Fruit fly (Drosophila melanogaster): ENCODE data around the gene CG10098.

Gene CG10098

dm6 chr3R:7144245-7144904 lies 20.0 kb downstream of the CG10098 start, which contains the start of the genes CG14610 and CG2656 (continued):
- peak; percentile 90 for TF ChIP-seq HmgZ (tag; optimal IDR thresholded peaks at IDR 0.05)
- TF ChIP-seq phol (tag; optimal IDR thresholded peaks at IDR 0.05): peak; percentile 58
- no peak for TF ChIP-seq CG15479 (GFP tag; optimal IDR thresholded peaks at IDR 0.05)
- TF ChIP-seq CG17385 (GFP tag; optimal IDR thresholded peaks at IDR 0.05): peak; percentile 49
- 0 out of 2 replicates have a peak, but pooled peaks have one; percentile 28 for TF ChIP-seq CG6689 (GFP tag; IDR thresholded peaks at IDR 0.05)
- TF ChIP-seq CG4404 (GFP tag; IDR thresholded peaks at IDR 0.05): no peak
- peak; percentile 68 for TF ChIP-seq nmo (GFP tag; optimal IDR thresholded peaks at IDR 0.05)
- peak; percentile 55 for TF ChIP-seq PHDP (tag; optimal IDR thresholded peaks at IDR 0.05)
- 0 out of 3 replicates have a peak, but pooled peaks have one; percentile 22 for TF ChIP-seq CG11695 (GFP tag; IDR thresholded peaks at IDR 0.05)
- TF ChIP-seq lilli (GFP tag; optimal IDR thresholded peaks at IDR 0.05): peak; percentile 91
- TF ChIP-seq pho (GFP tag; optimal IDR thresholded peaks at IDR 0.05): peak; percentile 78
- TF ChIP-seq Sox102F (GFP tag; optimal IDR thresholded peaks at IDR 0.05): peak; percentile 73
- no peak for TF ChIP-seq CG10431 (GFP tag; optimal IDR thresholded peaks at IDR 0.05)
- TF ChIP-seq Oli (tag; optimal IDR thresholded peaks at IDR 0.05): peak; percentile 36
- TF ChIP-seq CG42726 (GFP tag; IDR thresholded peaks at IDR 0.05; ENCODE audit: partially characterized antibody): peak; percentile 7; the same call in 1 of the 2 replicates
- peak; percentile 43 for TF ChIP-seq emc (GFP tag; optimal IDR thresholded peaks at IDR 0.05)
- TF ChIP-seq CG6254 (GFP tag; optimal IDR thresholded peaks at IDR 0.05): no peak
- peak; percentile 56 for TF ChIP-seq CG32772 (GFP tag; IDR thresholded peaks at IDR 0.05)
- TF ChIP-seq chm (GFP tag; IDR thresholded peaks at IDR 0.05): peak; percentile 47; the same call in 1 of the 2 replicates
- no peak for TF ChIP-seq CG11504 (tag; optimal IDR thresholded peaks at IDR 0.05)
- TF ChIP-seq CG3995 (GFP tag; optimal IDR thresholded peaks at IDR 0.05): peak; percentile 16
- TF ChIP-seq fu2 (GFP tag; optimal IDR thresholded peaks at IDR 0.05): peak; percentile 81
- peak; percentile 75 for TF ChIP-seq Max (GFP tag; optimal IDR thresholded peaks at IDR 0.05)
- peak; percentile 82 for TF ChIP-seq lab (GFP tag; optimal IDR thresholded peaks at IDR 0.05)
- TF ChIP-seq mirr (GFP tag; optimal IDR thresholded peaks at IDR 0.05): peak; percentile 53
- TF ChIP-seq ewg (GFP tag; optimal IDR thresholded peaks at IDR 0.05): peak; percentile 73
- peak; percentile 50 for TF ChIP-seq hbn (GFP tag; IDR thresholded peaks at IDR 0.05; ENCODE audit: partially characterized antibody)
- TF ChIP-seq Dad (GFP tag; optimal IDR thresholded peaks at IDR 0.05): peak; percentile 83
- peak; percentile 53 for TF ChIP-seq CG3065 (GFP tag; optimal IDR thresholded peaks at IDR 0.05)
- TF ChIP-seq pnt (GFP tag; optimal IDR thresholded peaks at IDR 0.05): peak; percentile 81
- peak; percentile 87 for TF ChIP-seq repo (GFP tag; optimal IDR thresholded peaks at IDR 0.05)
- peak; percentile 50 for TF ChIP-seq CG12236 (GFP tag; optimal IDR thresholded peaks at IDR 0.05)
- TF ChIP-seq CG4424 (GFP tag; optimal IDR thresholded peaks at IDR 0.05): peak; percentile 74
- TF ChIP-seq trem (tag; optimal IDR thresholded peaks at IDR 0.05): peak; percentile 100
- peak in 1 of 2 experiments; percentile 27 for TF ChIP-seq insv (GFP tag; optimal IDR thresholded peaks at IDR 0.05)
- peak; percentile 82 for TF ChIP-seq CG33213 (GFP tag; optimal IDR thresholded peaks at IDR 0.05)
- TF ChIP-seq Tbp (GFP tag; optimal IDR thresholded peaks at IDR 0.05): no peak
- TF ChIP-seq CG4707 (GFP tag; optimal IDR thresholded peaks at IDR 0.05): peak; percentile 19
- peak; percentile 87 for TF ChIP-seq maf-S (GFP tag; optimal IDR thresholded peaks at IDR 0.05)
- 0 out of 3 replicates have a peak, but pooled peaks have one; percentile 42 for TF ChIP-seq dysf (GFP tag; IDR thresholded peaks at IDR 0.05)
- TF ChIP-seq Xrp1 (GFP tag; IDR thresholded peaks at IDR 0.05): peak; percentile 73
- TF ChIP-seq Six4 (GFP tag; optimal IDR thresholded peaks at IDR 0.05): peak; percentile 78
- TF ChIP-seq CG4617 (GFP tag; optimal IDR thresholded peaks at IDR 0.05; ENCODE audit: borderline replicate concordance): peak; percentile 96
- peak; percentile 89 for TF ChIP-seq Gug (GFP tag; IDR thresholded peaks at IDR 0.05)
- peak; percentile 6 for TF ChIP-seq CG6765 (GFP tag; optimal IDR thresholded peaks at IDR 0.05)
- TF ChIP-seq CG16863 (GFP tag; optimal IDR thresholded peaks at IDR 0.05): peak; percentile 81
- TF ChIP-seq CG2199 (GFP tag; IDR thresholded peaks at IDR 0.05): peak; percentile 90
- peak; percentile 7 for TF ChIP-seq CG1529 (GFP tag; optimal IDR thresholded peaks at IDR 0.05)
- no peak for TF ChIP-seq Lpt (GFP tag; optimal IDR thresholded peaks at IDR 0.05)
- TF ChIP-seq CG10654 (GFP tag; optimal IDR thresholded peaks at IDR 0.05): peak; percentile 77
